Worm (Caenorhabditis elegans): ENCODE data around the gene arrd-2.
A peak's percentile ranks its signal among the peaks of the same experiment; 100 is the strongest.
"Not testable (repeated sequence)": the region's sequence is repeated elsewhere in the genome, so short reads cannot be mapped to it uniquely, and the experiment has no call there.

Gene arrd-2

DNA sequence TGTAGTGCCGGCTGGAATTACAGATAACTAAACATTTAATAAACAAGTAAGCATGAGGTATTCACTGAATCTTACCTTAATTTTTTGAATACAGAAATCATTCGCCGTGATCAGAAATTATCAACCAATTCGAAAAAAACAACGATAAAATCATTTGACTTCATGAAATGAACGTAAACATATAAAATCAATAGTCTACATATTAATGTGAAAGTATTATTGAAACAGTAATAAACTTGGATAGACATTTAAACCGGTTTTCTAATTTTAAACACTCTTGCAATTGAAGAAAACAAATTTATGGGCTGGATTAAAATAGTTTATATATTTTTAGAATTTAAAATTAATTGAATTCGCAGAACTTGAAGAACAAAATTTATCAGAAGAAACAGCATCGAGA is 34.3 kb downstream of the arrd-2 start, which contains the start of gene chil-16:
TSS of gene chil-16 (minus strand) at position 101 of the 400 bp plus-strand sequence.
- TF ChIP-seq nhr-19 (GFP tag; conservative IDR thresholded peaks at IDR 0.05) (no peak), mdl-1 (tag; optimal IDR thresholded peaks at IDR 0.05) (no peak), unc-98 (GFP tag; IDR thresholded peaks at IDR 0.05) (no peak), egl-13 (tag; optimal IDR thresholded peaks at IDR 0.05) (no peak), nhr-12 (tag; optimal IDR thresholded peaks at IDR 0.05) (no peak)

DNA sequence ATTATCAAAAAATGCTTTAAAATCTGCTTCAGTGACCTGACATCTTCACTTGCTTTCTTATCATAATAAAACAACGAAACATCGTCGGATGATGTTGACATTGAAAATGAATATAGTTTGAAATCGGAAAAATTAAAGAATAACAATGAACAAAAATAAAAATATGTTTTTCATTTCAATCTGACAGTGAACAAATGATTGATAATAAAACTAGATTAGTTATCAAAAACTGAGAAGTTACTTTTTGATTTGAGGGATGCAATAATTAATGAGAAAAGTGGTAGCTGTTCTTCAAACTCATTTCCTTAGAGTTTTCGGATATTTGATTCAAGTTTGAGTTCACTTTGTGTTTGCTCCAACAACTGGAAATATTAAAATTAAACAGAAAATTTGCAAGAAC is 36.0 kb downstream of the arrd-2 start, which contains the start of gene chil-15:
TSS of gene chil-15 (minus strand) at position 101 of the 400 bp plus-strand sequence.
- TF ChIP-seq xbp-1 (tag; optimal IDR thresholded peaks at IDR 0.05) = no peak
- TF ChIP-seq tbx-2 (tag; optimal IDR thresholded peaks at IDR 0.05) = no peak
- no peak for TF ChIP-seq lin-14 (GFP tag; optimal IDR thresholded peaks at IDR 0.05)
- no peak for TF ChIP-seq tlp-1 (tag; optimal IDR thresholded peaks at IDR 0.05)

DNA sequence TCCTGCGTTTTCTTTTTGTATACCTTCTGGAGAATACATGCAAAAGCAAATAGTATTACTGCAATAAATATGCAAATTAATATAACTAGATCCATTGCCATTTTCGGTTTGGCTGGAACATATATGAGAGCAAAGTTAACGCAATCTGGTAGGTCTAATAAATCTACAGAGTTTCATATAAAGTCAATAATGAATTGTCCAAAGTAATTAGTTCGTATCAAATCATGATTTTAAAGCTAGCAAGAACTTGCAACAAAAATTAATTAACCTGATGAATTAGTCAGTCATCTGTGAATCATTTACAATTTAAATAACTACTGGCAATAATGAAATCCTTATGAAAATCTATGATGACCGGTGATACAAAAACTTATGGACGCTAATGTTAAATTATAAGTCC is 37.8 kb downstream of the arrd-2 start, which contains the start of gene R09D1.13:
TSS of gene R09D1.13 (minus strand) at position 101 of the 400 bp plus-strand sequence.
- TF ChIP-seq egl-27 (tag; optimal IDR thresholded peaks at IDR 0.05) = no peak
- TF ChIP-seq efl-3 (GFP tag; optimal IDR thresholded peaks at IDR 0.05) = no peak
- no peak for TF ChIP-seq vab-15 (tag; optimal IDR thresholded peaks at IDR 0.05)

DNA sequence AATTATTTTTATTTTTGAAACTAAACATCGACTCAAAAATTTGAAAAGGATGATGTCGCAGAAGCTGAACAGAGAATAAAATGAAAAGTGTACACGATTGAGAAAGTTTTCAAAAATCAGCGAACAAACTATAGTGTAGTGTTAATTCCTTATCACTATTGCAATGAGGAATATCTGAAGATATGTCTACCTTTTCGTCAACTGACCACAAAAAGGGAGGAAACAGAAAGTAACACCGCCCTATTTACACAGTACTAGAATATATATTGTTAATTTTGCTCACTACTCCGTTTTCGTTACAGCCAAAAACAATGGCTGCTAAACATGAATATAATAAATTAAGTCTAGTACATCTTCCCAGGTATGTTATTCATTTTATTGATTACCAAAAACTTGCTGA is 40.4 kb downstream of the arrd-2 start, which contains the start of gene chil-18:
TSS of gene chil-18 (plus strand) at position 301 of the 400 bp plus-strand sequence.
- TF ChIP-seq nhr-20 (tag; optimal IDR thresholded peaks at IDR 0.05) = peak; percentile 12
- TF ChIP-seq hpl-2 (GFP tag; optimal IDR thresholded peaks at IDR 0.05) = no peak
- TF ChIP-seq fkh-4 (tag; optimal IDR thresholded peaks at IDR 0.05; ENCODE audit: borderline replicate concordance) = no peak
- TF ChIP-seq mep-1 (tag; optimal IDR thresholded peaks at IDR 0.05) = no peak
- TF ChIP-seq snu-23 (GFP tag; optimal IDR thresholded peaks at IDR 0.05) = no peak

DNA sequence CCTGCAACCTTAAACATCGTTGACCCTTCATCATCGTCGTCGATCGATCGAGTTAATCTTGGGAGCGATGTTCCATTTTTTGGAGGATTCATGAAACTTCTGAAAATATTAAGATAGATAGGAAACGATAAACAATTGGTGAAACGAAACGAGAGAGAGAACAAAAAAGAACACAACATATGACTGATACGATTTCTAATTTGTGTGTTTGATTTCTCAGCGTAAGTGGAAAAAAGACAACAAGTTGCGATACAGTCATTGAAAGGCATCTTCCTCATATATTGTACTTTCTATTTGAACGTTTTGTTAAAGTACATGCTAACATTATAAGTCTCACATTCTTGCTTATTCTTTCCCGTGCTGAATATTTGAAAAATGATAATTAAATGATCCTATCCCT is 44.6 kb downstream of the arrd-2 start, which contains the start of gene R09D1.12:
TSS of gene R09D1.12 (minus strand) at position 101 of the 400 bp plus-strand sequence.
- not testable (repeated sequence) for TF ChIP-seq snpc-4, vab-15, C34B4.2 (tag; optimal IDR thresholded peaks at IDR 0.05)

DNA sequence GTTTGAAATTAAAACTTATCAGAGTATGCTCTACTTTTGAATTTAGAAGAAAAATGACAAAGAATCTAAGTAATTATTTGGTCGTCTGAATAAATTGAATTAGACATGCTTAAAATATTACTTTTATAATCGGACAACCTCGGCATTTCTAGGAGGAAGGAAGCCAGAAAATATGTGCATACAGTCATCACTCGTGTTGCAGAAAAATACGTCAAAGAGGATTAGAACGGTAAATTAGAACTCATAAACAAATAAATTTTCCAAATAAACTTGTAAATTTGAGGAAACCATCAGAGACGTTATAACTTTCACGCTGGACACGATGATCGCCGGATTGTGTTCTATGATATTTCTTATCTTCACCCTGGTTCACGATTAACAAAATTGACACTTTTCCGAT is 46.7 kb downstream of the arrd-2 start, which contains the start of gene chil-19:
TSS of gene chil-19 (minus strand) at position 101 of the 400 bp plus-strand sequence.
- TF ChIP-seq mdl-1 (tag; optimal IDR thresholded peaks at IDR 0.05) (no peak), efl-1 (optimal IDR thresholded peaks at IDR 0.05) (no peak), efl-1 (GFP tag; optimal IDR thresholded peaks at IDR 0.05 in 1 of 2) (peak in 1 of 2 experiments; percentile 5)
